Worm (Caenorhabditis elegans): ENCODE measurements around the gene R03E9.2.

Gene R03E9.2

ce11 chrX:6737329-6738008 lies 4.4 kb upstream of the R03E9.2 start:
- TF ChIP-seq nhr-12 (tag; optimal IDR thresholded peaks at IDR 0.05): no peak
- TF ChIP-seq unc-120 (tag; optimal IDR thresholded peaks at IDR 0.05; ENCODE audit: poor library complexity, severe bottlenecking): peak; percentile 58
- no peak for TF ChIP-seq snpc-4 (tag; optimal IDR thresholded peaks at IDR 0.05)
- TF ChIP-seq flh-1 (GFP tag; optimal IDR thresholded peaks at IDR 0.05): no peak
- TF ChIP-seq elt-1 (tag; optimal IDR thresholded peaks at IDR 0.05; ENCODE audit: borderline replicate concordance, insufficient read depth): peak; percentile 88
- TF ChIP-seq unc-39 (tag; optimal IDR thresholded peaks at IDR 0.05): no peak
- peak; percentile 37 for TF ChIP-seq blmp-1 (tag; optimal IDR thresholded peaks at IDR 0.05)
- peak; percentile 60 for TF ChIP-seq pha-4 (tag; optimal IDR thresholded peaks at IDR 0.05)
- TF ChIP-seq ceh-83 (GFP tag; optimal IDR thresholded peaks at IDR 0.05): no peak
- TF ChIP-seq mls-2 (tag; optimal IDR thresholded peaks at IDR 0.05): peak; percentile 18
- peak; percentile 38 for TF ChIP-seq nhr-237 (tag; optimal IDR thresholded peaks at IDR 0.05)
- TF ChIP-seq ceh-43 (GFP tag; optimal IDR thresholded peaks at IDR 0.05): no peak
- TF ChIP-seq lsy-2 (tag; optimal IDR thresholded peaks at IDR 0.05): no peak
- TF ChIP-seq cnd-1 (tag; optimal IDR thresholded peaks at IDR 0.05): no peak
- no peak for TF ChIP-seq sptf-1 (tag; optimal IDR thresholded peaks at IDR 0.05)
- peak; percentile 43 for TF ChIP-seq hlh-1 (tag; optimal IDR thresholded peaks at IDR 0.05)
- TF ChIP-seq sem-2 (GFP tag; optimal IDR thresholded peaks at IDR 0.05): peak; percentile 22
- TF ChIP-seq bed-3 (GFP tag; optimal IDR thresholded peaks at IDR 0.05): no peak
- peak; percentile 35 for TF ChIP-seq mep-1 (tag; optimal IDR thresholded peaks at IDR 0.05)
- peak; percentile 92 for TF ChIP-seq elt-3 (tag; optimal IDR thresholded peaks at IDR 0.05)
- TF ChIP-seq ces-1 (GFP tag; optimal IDR thresholded peaks at IDR 0.05): peak; percentile 55
- peak; percentile 14 for TF ChIP-seq lin-13 (tag; optimal IDR thresholded peaks at IDR 0.05)
- no peak for TF ChIP-seq ceh-39 (tag; optimal IDR thresholded peaks at IDR 0.05)
- no peak for TF ChIP-seq nhr-2 (tag; optimal IDR thresholded peaks at IDR 0.05)
- peak; percentile 69 for TF ChIP-seq unc-62 (GFP tag; optimal IDR thresholded peaks at IDR 0.05)
- peak; percentile 62 for TF ChIP-seq ham-2 (GFP tag; optimal IDR thresholded peaks at IDR 0.05)
- TF ChIP-seq nhr-28 (tag; optimal IDR thresholded peaks at IDR 0.05): no peak
- TF ChIP-seq lin-32 (GFP tag; optimal IDR thresholded peaks at IDR 0.05): no peak
- no peak for TF ChIP-seq nhr-76 (tag; optimal IDR thresholded peaks at IDR 0.05)
- TF ChIP-seq M03D4.4 (tag; optimal IDR thresholded peaks at IDR 0.05): no peak
- no peak for TF ChIP-seq zip-8 (tag; optimal IDR thresholded peaks at IDR 0.05)
- TF ChIP-seq mab-5 (tag; optimal IDR thresholded peaks at IDR 0.05): no peak
- TF ChIP-seq tbx-8 (GFP tag; optimal IDR thresholded peaks at IDR 0.05): no peak
- no peak for TF ChIP-seq drap-1 (GFP tag; optimal IDR thresholded peaks at IDR 0.05)
- no peak for TF ChIP-seq ztf-11 (tag; optimal IDR thresholded peaks at IDR 0.05)

- peak; percentile 35 for TF ChIP-seq ces-1 (GFP tag; optimal IDR thresholded peaks at IDR 0.05)
- TF ChIP-seq elt-3 (tag; optimal IDR thresholded peaks at IDR 0.05): peak; percentile 83
- no peak for TF ChIP-seq mep-1 (tag; optimal IDR thresholded peaks at IDR 0.05)
- no peak for TF ChIP-seq ceh-43 (GFP tag; optimal IDR thresholded peaks at IDR 0.05)
- peak; percentile 9 for TF ChIP-seq elt-1 (tag; optimal IDR thresholded peaks at IDR 0.05; ENCODE audit: borderline replicate concordance, insufficient read depth)
- no peak for TF ChIP-seq ztf-11 (tag; optimal IDR thresholded peaks at IDR 0.05)
- TF ChIP-seq lsy-2 (tag; optimal IDR thresholded peaks at IDR 0.05): no peak
- TF ChIP-seq lin-13 (tag; optimal IDR thresholded peaks at IDR 0.05): no peak
Observed at ce11 chrX:6736358-6736991, 3.4 kb upstream of the R03E9.2 start.

- no peak for TF ChIP-seq M03D4.4 (tag; optimal IDR thresholded peaks at IDR 0.05)
- no peak for TF ChIP-seq ceh-83 (GFP tag; optimal IDR thresholded peaks at IDR 0.05)
- TF ChIP-seq ces-1 (GFP tag; optimal IDR thresholded peaks at IDR 0.05): no peak
- TF ChIP-seq nhr-76 (tag; optimal IDR thresholded peaks at IDR 0.05): no peak
- no peak for TF ChIP-seq sptf-1 (tag; optimal IDR thresholded peaks at IDR 0.05)
- no peak for TF ChIP-seq pha-4 (tag; optimal IDR thresholded peaks at IDR 0.05)
- no peak for TF ChIP-seq blmp-1 (tag; optimal IDR thresholded peaks at IDR 0.05)
- no peak for TF ChIP-seq cnd-1 (tag; optimal IDR thresholded peaks at IDR 0.05)
- TF ChIP-seq mls-2 (tag; optimal IDR thresholded peaks at IDR 0.05): no peak
- no peak for TF ChIP-seq ham-2 (GFP tag; optimal IDR thresholded peaks at IDR 0.05)
- TF ChIP-seq hlh-1 (tag; optimal IDR thresholded peaks at IDR 0.05): no peak
- no peak for TF ChIP-seq mab-5 (tag; optimal IDR thresholded peaks at IDR 0.05)
- no peak for TF ChIP-seq lin-13 (tag; optimal IDR thresholded peaks at IDR 0.05)
- TF ChIP-seq lin-32 (GFP tag; optimal IDR thresholded peaks at IDR 0.05): no peak
- no peak for TF ChIP-seq unc-120 (tag; optimal IDR thresholded peaks at IDR 0.05; ENCODE audit: poor library complexity, severe bottlenecking)
Observed at ce11 chrX:6735494-6735893, 2.4 kb upstream of the R03E9.2 start.
